Worm (Caenorhabditis elegans) whole organism, early embryonic: Measurements from ENCODE around the gene clp-9.

ENCODE experiments used
- ama-1 ChIP-seq: fragments of 150-350 bp; optimal IDR thresholded peaks from 2 replicates; lab custom pipeline; 2014
- ceh-36 ChIP-seq: sonication (generic microtip); optimal IDR thresholded peaks from 2 replicates; lab custom pipeline; 2016; ENCODE audit warnings: missing genetic modification characterization, inconsistent platforms, missing compliant biosample characterization
- hnd-1 ChIP-seq: sonication (generic microtip); optimal IDR thresholded peaks from 2 replicates; lab custom pipeline; 2016; ENCODE audit warnings: missing genetic modification characterization, missing compliant biosample characterization
- tbx-11 ChIP-seq: fragments of 200-800 bp; sonication (Bioruptor generic); IDR thresholded peaks from 2 replicates; pipeline ENCODE4 v1.3.6; 2022; ENCODE audit warnings: missing genetic modification characterization, missing compliant biosample characterization

DNA sequence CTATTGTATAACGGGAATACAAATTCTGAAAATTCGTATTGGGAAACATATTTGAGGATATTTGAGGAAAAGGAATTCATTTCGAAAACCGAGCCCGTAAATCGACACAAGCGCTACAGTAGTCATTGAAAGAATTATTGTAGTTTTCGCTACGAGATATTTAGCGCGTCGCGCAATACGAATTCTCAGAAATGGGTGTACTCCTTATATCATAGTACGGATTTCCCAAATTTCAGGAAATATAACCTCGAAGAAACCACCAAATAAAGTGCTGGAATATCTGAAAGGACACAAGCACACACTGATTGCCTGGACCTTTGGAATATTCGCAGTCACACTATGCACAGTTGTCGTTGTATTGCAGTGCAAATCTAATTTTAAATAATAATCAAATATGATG lies 41.6 kb upstream of the clp-9 start:
- TF ChIP-seq ceh-36 (tag; lab: Kevin White, UChicago) = no peak
- TF ChIP-seq ama-1 (lab: Kevin White, UChicago) = no peak
- no peak for TF ChIP-seq hnd-1 (tag; lab: Kevin White, UChicago)
- TF ChIP-seq tbx-11 (GFP tag; lab: Robert Waterston, UW) = no peak
